Fruit fly (Drosophila melanogaster) whole organism, embryonic: ENCODE measurements around the gene cno.

Experiments
- Bdp1 ChIP-seq: fragments of 200-800 bp; sonication (Bioruptor generic); optimal IDR thresholded peaks from 3 replicates; lab custom pipeline; 2016; ENCODE audit warnings: missing biosample characterization, missing genetic modification characterization
- CG11093 ChIP-seq: fragments of 200-800 bp; sonication (Bioruptor generic); IDR thresholded peaks from 3 replicates; pipeline ENCODE4 v1.3.6; 2022; ENCODE audit warnings: missing biosample characterization, missing genetic modification characterization
- CG12299 ChIP-seq: fragments of 200-800 bp; sonication (Bioruptor generic); optimal IDR thresholded peaks from 2 replicates; lab custom pipeline; 2018; ENCODE audit warnings: missing biosample characterization, mild to moderate bottlenecking, missing genetic modification characterization
- CG12942 ChIP-seq: fragments of 200-800 bp; sonication (Bioruptor generic); optimal IDR thresholded peaks from 3 replicates; lab custom pipeline; 2016; ENCODE audit warnings: missing biosample characterization, missing genetic modification characterization
- CG13775 ChIP-seq: fragments of 200-800 bp; sonication (Bioruptor generic); optimal IDR thresholded peaks from 3 replicates; lab custom pipeline; 2017; ENCODE audit warnings: missing biosample characterization, mild to moderate bottlenecking, missing genetic modification characterization
- CG14014 ChIP-seq: fragments of 200-800 bp; sonication (Bioruptor generic); IDR thresholded peaks from 2 replicates; pipeline ENCODE4 v1.3.6; 2022; ENCODE audit warnings: missing biosample characterization, missing genetic modification characterization
- CG15073 ChIP-seq: fragments of 200-800 bp; sonication (Bioruptor generic); optimal IDR thresholded peaks from 2 replicates; lab custom pipeline; 2016; ENCODE audit warnings: missing biosample characterization, missing genetic modification characterization
- CG16813 ChIP-seq: fragments of 200-800 bp; sonication (Bioruptor generic); IDR thresholded peaks from 3 replicates; pipeline ENCODE4 v1.3.6; 2022; ENCODE audit warnings: missing biosample characterization, missing genetic modification characterization; ENCODE audit not compliant: partially characterized antibody
- CG17568 ChIP-seq: fragments of 200-800 bp; sonication (Bioruptor generic); optimal IDR thresholded peaks from 2 replicates; lab custom pipeline; 2018; ENCODE audit warnings: missing biosample characterization, mild to moderate bottlenecking, missing genetic modification characterization, moderate library complexity
- CG1832 ChIP-seq: fragments of 200-800 bp; sonication (Bioruptor generic); optimal IDR thresholded peaks from 2 replicates; lab custom pipeline; 2017; ENCODE audit warnings: missing biosample characterization, mild to moderate bottlenecking, missing genetic modification characterization, inconsistent platforms
- CG2712 ChIP-seq: fragments of 200-800 bp; optimal IDR thresholded peaks from 3 replicates; lab custom pipeline; 2019; ENCODE audit warnings: missing biosample characterization, mild to moderate bottlenecking, missing genetic modification characterization, moderate library complexity
- CG32532 ChIP-seq: fragments of 200-800 bp; sonication (Bioruptor generic); IDR thresholded peaks from 2 replicates; pipeline ENCODE4 v1.3.6; 2022; ENCODE audit warnings: missing biosample characterization, missing genetic modification characterization
- CG34422 ChIP-seq: fragments of 200-800 bp; sonication (Bioruptor generic); IDR thresholded peaks from 3 replicates; pipeline ENCODE4 v1.3.6; 2022; ENCODE audit warnings: missing biosample characterization, missing genetic modification characterization
- CG4820 ChIP-seq: fragments of 200-800 bp; sonication (Bioruptor generic); optimal IDR thresholded peaks from 3 replicates; lab custom pipeline; 2016; ENCODE audit warnings: missing biosample characterization, missing genetic modification characterization
- CG7372 ChIP-seq: fragments of 200-800 bp; sonication (Bioruptor generic); IDR thresholded peaks from 2 replicates; pipeline ENCODE4 v1.3.6; 2022; ENCODE audit warnings: missing biosample characterization, missing genetic modification characterization
- CG7786 ChIP-seq: fragments of 200-800 bp; sonication (Bioruptor generic); optimal IDR thresholded peaks from 2 replicates; lab custom pipeline; 2016; ENCODE audit warnings: missing biosample characterization, missing genetic modification characterization
- CG7987 ChIP-seq: fragments of 200-800 bp; sonication (Bioruptor generic); optimal IDR thresholded peaks from 2 replicates; lab custom pipeline; 2018; ENCODE audit warnings: missing biosample characterization, mild to moderate bottlenecking, missing genetic modification characterization, moderate library complexity
- CG8359 ChIP-seq: fragments of 200-800 bp; sonication (Bioruptor generic); optimal IDR thresholded peaks from 2 replicates; lab custom pipeline; 2017; ENCODE audit warnings: missing biosample characterization, mild to moderate bottlenecking, missing genetic modification characterization, borderline replicate concordance
- CG8944 ChIP-seq: fragments of 200-800 bp; sonication (Bioruptor generic); optimal IDR thresholded peaks from 3 replicates; lab custom pipeline; 2016; ENCODE audit warnings: missing biosample characterization, missing genetic modification characterization
- CG9727 ChIP-seq: fragments of 200-800 bp; sonication (Bioruptor generic); optimal IDR thresholded peaks from 3 replicates; lab custom pipeline; 2017; ENCODE audit warnings: missing biosample characterization, mild to moderate bottlenecking, missing genetic modification characterization
- Eip74EF ChIP-seq, 2 experiments: fragments of 200-800 bp in 1 of 2; fragments of >200 bp in 1 of 2; sonication (Bioruptor generic) in 1 of 2; optimal IDR thresholded peaks; 2 replicates each; lab custom pipeline; 2017 to 2019; ENCODE audit warnings: missing biosample characterization in 2 of 2, missing genetic modification characterization in 2 of 2, mild to moderate bottlenecking in 1 of 2, moderate library complexity in 1 of 2
- GATAe ChIP-seq: fragments of 200-800 bp; sonication (Bioruptor generic); conservative IDR thresholded peaks from 2 replicates; pipeline ENCODE4 v1.3.6; 2022; ENCODE audit warnings: missing biosample characterization, missing genetic modification characterization
- Gug ChIP-seq: fragments of 200-800 bp; sonication (Bioruptor generic); IDR thresholded peaks from 4 replicates; pipeline ENCODE4 v1.3.6; 2022; ENCODE audit warnings: missing biosample characterization, missing genetic modification characterization
- Jarid2 ChIP-seq: fragments of 200-800 bp; sonication (Bioruptor generic); optimal IDR thresholded peaks from 3 replicates; lab custom pipeline; 2017; ENCODE audit warnings: mild to moderate bottlenecking, missing biosample characterization, missing genetic modification reagents, missing genetic modification characterization
- MBD-R2 ChIP-seq: fragments of 200-800 bp; sonication (Bioruptor generic); IDR thresholded peaks from 2 replicates; pipeline ENCODE4 v1.3.6; 2022; ENCODE audit warnings: missing biosample characterization, missing genetic modification characterization
- MESR4 ChIP-seq: fragments of 200-800 bp; sonication (Bioruptor generic); optimal IDR thresholded peaks from 2 replicates; lab custom pipeline; 2018; ENCODE audit warnings: missing biosample characterization, mild to moderate bottlenecking, missing genetic modification characterization, moderate library complexity
- MTF-1 ChIP-seq: fragments of 200-800 bp; sonication (Bioruptor generic); optimal IDR thresholded peaks from 2 replicates; lab custom pipeline; 2018; ENCODE audit warnings: missing biosample characterization, mild to moderate bottlenecking, missing genetic modification characterization, borderline replicate concordance
- Neu2 ChIP-seq: fragments of 200-800 bp; sonication (Bioruptor generic); optimal IDR thresholded peaks from 3 replicates; lab custom pipeline; 2016; ENCODE audit warnings: missing biosample characterization, missing genetic modification characterization, borderline replicate concordance
- cad ChIP-seq: fragments of >200 bp; optimal IDR thresholded peaks from 2 replicates; lab custom pipeline; 2017; ENCODE audit warnings: missing biosample characterization, missing genetic modification characterization
- chm ChIP-seq: fragments of 200-800 bp; sonication (Bioruptor generic); IDR thresholded peaks from 2 replicates; pipeline ENCODE4 v1.3.6; 2022; ENCODE audit warnings: missing biosample characterization, missing genetic modification characterization
- disco-r ChIP-seq: fragments of 200-800 bp; sonication (Bioruptor generic); optimal IDR thresholded peaks from 2 replicates; lab custom pipeline; 2016; ENCODE audit warnings: missing biosample characterization, missing genetic modification characterization
- dm ChIP-seq: fragments of 200-800 bp; sonication (Bioruptor generic); optimal IDR thresholded peaks from 3 replicates; lab custom pipeline; 2016; ENCODE audit warnings: missing biosample characterization, missing genetic modification characterization
- dmrt99B ChIP-seq: fragments of 200-800 bp; sonication (Bioruptor generic); optimal IDR thresholded peaks from 2 replicates; lab custom pipeline; 2018; ENCODE audit warnings: missing biosample characterization, mild to moderate bottlenecking, missing genetic modification characterization, moderate library complexity
- esg ChIP-seq: fragments of 200-800 bp; sonication (Bioruptor generic); conservative IDR thresholded peaks from 2 replicates; pipeline ENCODE4 v1.3.6; 2022; ENCODE audit warnings: missing biosample characterization, missing genetic modification characterization
- grn ChIP-seq: fragments of 200-800 bp; sonication (Bioruptor generic); optimal IDR thresholded peaks from 3 replicates; lab custom pipeline; 2017; ENCODE audit warnings: missing biosample characterization, missing genetic modification characterization
- kah ChIP-seq: fragments of 200-800 bp; sonication (Bioruptor generic); optimal IDR thresholded peaks from 2 replicates; lab custom pipeline; 2018; ENCODE audit warnings: missing biosample characterization, mild to moderate bottlenecking, missing genetic modification characterization
- lilli ChIP-seq: fragments of 200-800 bp; sonication (Bioruptor generic); optimal IDR thresholded peaks from 3 replicates; lab custom pipeline; 2016; ENCODE audit warnings: missing biosample characterization, missing genetic modification characterization
- nau ChIP-seq: fragments of 200-800 bp; sonication (Bioruptor generic); optimal IDR thresholded peaks from 3 replicates; lab custom pipeline; 2017; ENCODE audit warnings: missing biosample characterization, mild to moderate bottlenecking, missing genetic modification characterization, missing genetic modification reagents
- nerfin-2 ChIP-seq: fragments of 200-800 bp; sonication (Bioruptor generic); IDR thresholded peaks from 2 replicates; pipeline ENCODE4 v1.3.6; 2022; ENCODE audit warnings: missing biosample characterization, missing genetic modification characterization; ENCODE audit not compliant: partially characterized antibody
- pb ChIP-seq: fragments of 200-800 bp; sonication (Bioruptor generic); optimal IDR thresholded peaks from 3 replicates; lab custom pipeline; 2016; ENCODE audit warnings: missing biosample characterization, missing genetic modification characterization
- pho ChIP-seq: fragments of 200-800 bp; sonication (Bioruptor generic); optimal IDR thresholded peaks from 2 replicates; lab custom pipeline; 2016; ENCODE audit warnings: missing biosample characterization, missing genetic modification characterization
- pzg ChIP-seq: fragments of 200-800 bp; sonication (Bioruptor generic); optimal IDR thresholded peaks from 3 replicates; lab custom pipeline; 2018; ENCODE audit warnings: missing biosample characterization, mild to moderate bottlenecking, missing genetic modification characterization, moderate library complexity
- ranshi ChIP-seq: fragments of 200-800 bp; sonication (Bioruptor generic); IDR thresholded peaks from 2 replicates; pipeline ENCODE4 v1.3.6; 2022; ENCODE audit warnings: missing biosample characterization, missing genetic modification characterization
- sob ChIP-seq: fragments of 200-800 bp; sonication (Bioruptor generic); IDR thresholded peaks from 2 replicates; pipeline ENCODE4 v1.3.6; 2022; ENCODE audit warnings: missing biosample characterization, missing genetic modification characterization
- trem ChIP-seq: fragments of 200-800 bp; optimal IDR thresholded peaks from 3 replicates; lab custom pipeline; 2019; ENCODE audit warnings: missing biosample characterization, mild to moderate bottlenecking, missing genetic modification characterization, moderate library complexity
- wdn ChIP-seq: fragments of 200-800 bp; sonication (Bioruptor generic); IDR thresholded peaks from 2 replicates; pipeline ENCODE4 v1.3.6; 2022; ENCODE audit warnings: missing biosample characterization, missing genetic modification characterization
- z ChIP-seq: fragments of 200-800 bp; sonication (Bioruptor generic); IDR thresholded peaks from 3 replicates; pipeline ENCODE4 v1.3.6; 2022; ENCODE audit warnings: missing biosample characterization, missing genetic modification characterization

Gene cno

DNA sequence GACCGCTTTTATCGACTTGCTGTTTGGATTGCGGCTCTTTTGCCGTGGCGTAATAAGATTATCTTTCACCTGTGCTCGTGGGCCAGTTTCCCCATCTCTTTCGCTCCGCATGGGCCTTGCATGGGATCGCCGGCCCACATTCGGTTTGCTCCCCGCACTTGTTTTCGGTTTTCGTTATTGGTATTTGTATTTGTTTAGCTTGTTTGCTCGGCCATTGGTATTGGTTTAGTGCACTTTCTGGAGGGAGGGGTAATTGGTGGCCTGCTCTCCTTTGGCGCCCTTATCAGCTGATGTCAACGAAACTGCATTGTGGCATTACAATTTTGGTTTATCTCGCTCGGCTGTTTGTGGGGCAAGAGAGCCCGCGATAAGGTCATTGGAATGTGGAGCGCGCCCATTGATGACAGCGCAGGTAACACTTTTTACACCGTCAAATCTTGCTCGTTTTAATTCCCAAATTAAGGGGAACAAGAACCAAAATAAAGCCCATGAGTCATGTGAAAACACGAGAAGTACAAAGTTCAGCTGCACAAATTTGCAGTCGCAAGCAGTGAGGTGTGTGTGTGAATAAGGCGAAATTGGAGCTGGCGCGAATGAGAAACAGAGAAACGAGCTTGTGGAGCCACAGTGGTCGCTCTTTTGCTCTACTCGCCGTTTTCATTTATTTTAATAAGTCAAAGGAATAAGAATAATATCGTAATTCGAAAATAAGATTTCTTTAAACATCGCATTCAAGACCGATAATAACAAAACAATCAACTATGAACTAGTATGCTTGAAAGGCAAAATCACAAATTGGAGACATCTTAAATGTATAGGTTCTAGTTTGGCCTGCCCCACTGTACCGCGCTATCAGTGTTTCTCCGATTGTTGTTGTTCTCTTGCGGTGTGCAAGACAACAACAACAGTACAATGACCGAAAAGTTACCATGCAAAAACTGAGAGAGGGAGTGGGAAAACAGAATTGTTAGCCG, 1.6 kb downstream of the cno start (continued):
- TF ChIP-seq MTF-1 (GFP tag; lab: Kevin White, UChicago) (peak; percentile 99), MBD-R2 (GFP tag; lab: Robert Waterston, UW) (peak; percentile 48; the same call in 1 of the 2 replicates), trem (tag; lab: Kevin White, UChicago) (peak; percentile 93), Eip74EF (GFP tag; optimal IDR thresholded peaks at IDR 0.05; lab: Kevin White, UChicago) (peak in 1 of 2 experiments; percentile 89), cad (GFP tag; lab: Kevin White, UChicago) (no peak), CG1832 (GFP tag; lab: Kevin White, UChicago) (no peak), pzg (GFP tag; lab: Kevin White, UChicago) (no peak), CG9727 (GFP tag; lab: Kevin White, UChicago) (peak; percentile 100), CG12942 (GFP tag; lab: Kevin White, UChicago) (peak; percentile 99), Gug (peak; percentile 77; the same call in 2 of the 4 replicates), lilli (peak; percentile 88), CG32532 (GFP tag; lab: Robert Waterston, UW) (peak; percentile 47), sob (GFP tag; lab: Robert Waterston, UW) (peak; percentile 91), z (peak; percentile 89), pho (GFP tag; lab: Kevin White, UChicago) (peak; percentile 81), chm (peak; percentile 100), kah (GFP tag; lab: Kevin White, UChicago) (peak; percentile 92), pb (peak; percentile 98), esg (GFP tag; lab: Robert Waterston, UW) (peak; percentile 33; the same call in 1 of the 2 replicates), dmrt99B (tag; lab: Kevin White, UChicago) (peak; percentile 92), CG7372 (peak; percentile 65), CG34422 (GFP tag; lab: Robert Waterston, UW) (peak; percentile 82), CG8359 (GFP tag; lab: Kevin White, UChicago) (peak; percentile 96), CG13775 (GFP tag; lab: Kevin White, UChicago) (peak; percentile 95), CG15073 (GFP tag; lab: Kevin White, UChicago) (peak; percentile 88), disco-r (GFP tag; lab: Kevin White, UChicago) (peak; percentile 98), CG17568 (GFP tag; lab: Kevin White, UChicago) (peak; percentile 98), CG12299 (tag; lab: Kevin White, UChicago) (peak; percentile 94), nau (GFP tag; lab: Kevin White, UChicago) (peak; percentile 99), wdn (GFP tag; lab: Robert Waterston, UW) (peak; percentile 71; the same call in 1 of the 2 replicates), CG16813 (GFP tag; lab: Robert Waterston, UW) (no peak), GATAe (peak; percentile 17; the same call in 1 of the 2 replicates), CG14014 (peak; percentile 82; the same call in 1 of the 2 replicates), nerfin-2 (GFP tag; lab: Robert Waterston, UW) (no peak; the same call in 1 of the 2 replicates), Bdp1 (peak; percentile 96), ranshi (GFP tag; lab: Robert Waterston, UW) (peak; percentile 94), MESR4 (GFP tag; lab: Kevin White, UChicago) (peak; percentile 73), CG7987 (GFP tag; lab: Kevin White, UChicago) (peak; percentile 99), grn (GFP tag; lab: Kevin White, UChicago) (peak; percentile 100), Neu2 (GFP tag; lab: Kevin White, UChicago) (peak; percentile 83), Jarid2 (peak; percentile 89), CG4820 (GFP tag; lab: Kevin White, UChicago) (peak; percentile 96), CG7786 (peak; percentile 96), dm (GFP tag; lab: Kevin White, UChicago) (peak; percentile 96), CG8944 (peak; percentile 99), CG2712 (peak; percentile 95), CG11093 (GFP tag; lab: Robert Waterston, UW) (peak; percentile 93)
